Worm (Caenorhabditis elegans) whole organism, L2 larva: Measurements from ENCODE around the gene F11A5.5.

ENCODE experiments used
- C34F6.9 ChIP-seq: fragments of 150-350 bp; optimal IDR thresholded peaks from 2 replicates; lab custom pipeline; 2014; ENCODE audit warnings: missing biosample characterization, missing genetic modification characterization
- F13H6.1 ChIP-seq: sonication (generic microtip); optimal IDR thresholded peaks from 2 replicates; lab custom pipeline; 2016; ENCODE audit warnings: missing genetic modification characterization, missing compliant biosample characterization
- Y55F3AM.14 ChIP-seq: fragments of 200-800 bp; sonication (Bioruptor generic); optimal IDR thresholded peaks from 2 replicates; lab custom pipeline; 2018; ENCODE audit warnings: mild to moderate bottlenecking, missing genetic modification characterization, missing compliant biosample characterization
- ZK546.5 ChIP-seq: sonication (generic microtip); optimal IDR thresholded peaks from 2 replicates; lab custom pipeline; 2017; ENCODE audit warnings: missing biosample characterization, missing genetic modification characterization
- ama-1 ChIP-seq: fragments of 150-350 bp; optimal IDR thresholded peaks from 2 replicates; lab custom pipeline; 2018; ENCODE audit warnings: inconsistent platforms
- blmp-1 ChIP-seq: sonication (generic microtip); optimal IDR thresholded peaks from 2 replicates; lab custom pipeline; 2017; ENCODE audit warnings: missing genetic modification characterization, mild to moderate bottlenecking, missing compliant biosample characterization, antibody characterized with exemption, moderate library complexity; ENCODE audit not compliant: insufficient read depth
- ceh-16 ChIP-seq: fragments of 150-350 bp; optimal IDR thresholded peaks from 2 replicates; lab custom pipeline; 2014; ENCODE audit warnings: missing biosample characterization, missing genetic modification characterization
- ceh-82 ChIP-seq: fragments of 150-350 bp; optimal IDR thresholded peaks from 2 replicates; lab custom pipeline; 2014; ENCODE audit warnings: missing biosample characterization, missing genetic modification characterization
- crh-2 ChIP-seq: sonication (generic microtip); optimal IDR thresholded peaks from 2 replicates; lab custom pipeline; 2017; ENCODE audit warnings: missing biosample characterization, missing genetic modification characterization
- dmd-4 ChIP-seq: sonication (generic microtip); optimal IDR thresholded peaks from 2 replicates; lab custom pipeline; 2017; ENCODE audit warnings: missing biosample characterization, missing genetic modification characterization
- elt-3 ChIP-seq: sonication (generic microtip); optimal IDR thresholded peaks from 2 replicates; lab custom pipeline; 2017; ENCODE audit warnings: missing biosample characterization, missing genetic modification characterization
- fos-1 ChIP-seq: fragments of 150-350 bp; optimal IDR thresholded peaks from 2 replicates; lab custom pipeline; 2014; ENCODE audit warnings: missing biosample characterization, missing genetic modification characterization
- gmeb-1 ChIP-seq: fragments of 150-350 bp; optimal IDR thresholded peaks from 2 replicates; lab custom pipeline; 2014; ENCODE audit warnings: missing biosample characterization, missing genetic modification characterization
- lin-11 ChIP-seq: fragments of 150-350 bp; sonication (generic microtip); optimal IDR thresholded peaks from 2 replicates; lab custom pipeline; 2014; ENCODE audit warnings: missing biosample characterization, missing genetic modification characterization, inconsistent platforms, mixed read lengths
- lin-13 ChIP-seq: fragments of 150-350 bp; optimal IDR thresholded peaks from 2 replicates; lab custom pipeline; 2014; ENCODE audit warnings: missing biosample characterization, missing genetic modification reagents, missing genetic modification characterization
- lsy-2 ChIP-seq, 2 experiments: fragments of 150-350 bp in 1 of 2; sonication (generic microtip) in 1 of 2; optimal IDR thresholded peaks; 2 replicates each; lab custom pipeline; 2014 to 2017; ENCODE audit warnings: missing biosample characterization in 2 of 2, missing genetic modification characterization in 2 of 2
- mab-5 ChIP-seq: fragments of 150-350 bp; optimal IDR thresholded peaks from 2 replicates; lab custom pipeline; 2014; ENCODE audit warnings: missing biosample characterization, missing genetic modification characterization
- mbf-1 ChIP-seq: sonication (generic microtip); optimal IDR thresholded peaks from 2 replicates; lab custom pipeline; 2017; ENCODE audit warnings: missing biosample characterization, missing genetic modification characterization
- nhr-10 ChIP-seq: sonication (generic microtip); optimal IDR thresholded peaks from 2 replicates; lab custom pipeline; 2017; ENCODE audit warnings: missing biosample characterization, missing genetic modification characterization
- nhr-11 ChIP-seq: fragments of 150-350 bp; optimal IDR thresholded peaks from 2 replicates; lab custom pipeline; 2014; ENCODE audit warnings: missing biosample characterization, missing genetic modification characterization
- nhr-12 ChIP-seq: fragments of 150-350 bp; optimal IDR thresholded peaks from 2 replicates; lab custom pipeline; 2014; ENCODE audit warnings: missing biosample characterization, missing genetic modification characterization
- nhr-129 ChIP-seq: fragments of 150-350 bp; optimal IDR thresholded peaks from 2 replicates; lab custom pipeline; 2014; ENCODE audit warnings: missing biosample characterization, missing genetic modification characterization
- nhr-25 ChIP-seq: fragments of 150-350 bp; sonication (generic microtip); optimal IDR thresholded peaks from 3 replicates; lab custom pipeline; 2014; ENCODE audit warnings: missing biosample characterization, missing genetic modification characterization
- nhr-77 ChIP-seq: fragments of 150-350 bp; optimal IDR thresholded peaks from 2 replicates; lab custom pipeline; 2014; ENCODE audit warnings: missing biosample characterization, missing genetic modification characterization
- sma-3 ChIP-seq: sonication (generic microtip); optimal IDR thresholded peaks from 2 replicates; lab custom pipeline; 2016; ENCODE audit warnings: missing genetic modification reagents, missing genetic modification characterization, missing compliant biosample characterization
- sma-9 ChIP-seq, 2 experiments: fragments of 150-350 bp in 1 of 2; sonication (generic microtip) in 1 of 2; optimal IDR thresholded peaks; 2 replicates each; lab custom pipeline; 2014 to 2016; ENCODE audit warnings: missing genetic modification characterization in 2 of 2, mild to moderate bottlenecking in 1 of 2, missing biosample characterization in 1 of 2, missing compliant biosample characterization in 1 of 2, missing genetic modification reagents in 1 of 2, moderate library complexity in 1 of 2
- snpc-4 ChIP-seq: fragments of 150-350 bp; optimal IDR thresholded peaks from 2 replicates; lab custom pipeline; 2014; ENCODE audit warnings: missing biosample characterization, missing genetic modification characterization
- unc-39 ChIP-seq: fragments of 150-350 bp; optimal IDR thresholded peaks from 2 replicates; lab custom pipeline; 2014; ENCODE audit warnings: missing biosample characterization, missing genetic modification characterization
- unc-62 ChIP-seq: fragments of 150-350 bp; optimal IDR thresholded peaks from 2 replicates; lab custom pipeline; 2014; ENCODE audit warnings: missing biosample characterization, missing genetic modification reagents, missing genetic modification characterization
- zag-1 ChIP-seq: fragments of 150-350 bp; optimal IDR thresholded peaks from 2 replicates; lab custom pipeline; 2014; ENCODE audit warnings: missing biosample characterization, missing genetic modification characterization
- ztf-4 ChIP-seq: fragments of 150-350 bp; optimal IDR thresholded peaks from 2 replicates; lab custom pipeline; 2014; ENCODE audit warnings: missing biosample characterization, missing genetic modification characterization

F11A5.5 gene

ce11 chrV:16218522-16218921 lies 20.4 kb downstream of the F11A5.5 start, which contains the start of gene F11A5.15:
Gene F11A5.15, minus strand, starts transcription at chrV:16218622.
- TF ChIP-seq mbf-1 (tag; lab: Kevin White, UChicago) (no peak), ama-1 (lab: Kevin White, UChicago) (no peak), unc-62 (GFP tag; lab: Kevin White, UChicago) (no peak)

ce11 chrV:16218972-16219757 lies 21.0 kb downstream of the F11A5.5 start, which contains the start of gene glc-1:
Gene glc-1, plus strand, starts transcription at chrV:16219634.
- TF ChIP-seq lin-11 (tag; lab: Kevin White, UChicago) (no peak), ztf-4 (tag; lab: Kevin White, UChicago) (no peak), ama-1 (lab: Kevin White, UChicago) (no peak), sma-9 (GFP tag; optimal IDR thresholded peaks at IDR 0.05; lab: Kevin White, UChicago) (peak; percentile 36), sma-9 (tag; optimal IDR thresholded peaks at IDR 0.05; lab: Kevin White, UChicago) (no peak), nhr-25 (tag; lab: Kevin White, UChicago) (no peak)

ce11 chrV:16220020-16220419 lies 21.9 kb downstream of the F11A5.5 start:
- no peak for TF ChIP-seq dmd-4 (tag; lab: Kevin White, UChicago)
- TF ChIP-seq elt-3 (tag; lab: Kevin White, UChicago): no peak
- TF ChIP-seq fos-1 (tag; lab: Kevin White, UChicago): no peak
- TF ChIP-seq nhr-10 (tag; lab: Kevin White, UChicago): no peak
- TF ChIP-seq lin-13 (GFP tag; lab: Kevin White, UChicago): no peak

- TF ChIP-seq Y55F3AM.14 (GFP tag; lab: Kevin White, UChicago) (no peak), nhr-129 (tag; lab: Kevin White, UChicago) (no peak), nhr-10 (tag; lab: Kevin White, UChicago) (no peak), dmd-4 (tag; lab: Kevin White, UChicago) (no peak), ama-1 (lab: Kevin White, UChicago) (no peak)
Measured at ce11 chrV:16224027-16224426, 25.9 kb downstream of the F11A5.5 start, which contains the start of gene stdh-2. Gene stdh-2, plus strand, starts transcription at chrV:16224327.

ce11 chrV:16225524-16226116 lies 27.5 kb downstream of the F11A5.5 start:
- TF ChIP-seq unc-62 (GFP tag; lab: Kevin White, UChicago) (no peak), crh-2 (tag; lab: Kevin White, UChicago) (no peak), sma-9 (GFP tag; optimal IDR thresholded peaks at IDR 0.05; lab: Kevin White, UChicago) (peak; percentile 1), sma-9 (tag; optimal IDR thresholded peaks at IDR 0.05; lab: Kevin White, UChicago) (no peak), elt-3 (tag; lab: Kevin White, UChicago) (no peak), lsy-2 (tag; optimal IDR thresholded peaks at IDR 0.05; lab: Kevin White, UChicago) (no peak), snpc-4 (tag; lab: Kevin White, UChicago) (peak; percentile 21), unc-39 (tag; lab: Kevin White, UChicago) (no peak), ceh-16 (tag; lab: Kevin White, UChicago) (no peak), mab-5 (tag; lab: Kevin White, UChicago) (no peak)

- TF ChIP-seq dmd-4 (tag; lab: Kevin White, UChicago): no peak
- no peak for TF ChIP-seq ZK546.5 (tag; lab: Kevin White, UChicago)
- no peak for TF ChIP-seq C34F6.9 (tag; lab: Kevin White, UChicago)
- TF ChIP-seq F13H6.1 (tag; lab: Kevin White, UChicago): no peak
- no peak for TF ChIP-seq lin-11 (tag; lab: Kevin White, UChicago)
- no peak for TF ChIP-seq ama-1 (lab: Kevin White, UChicago)
- no peak for TF ChIP-seq blmp-1 (tag; lab: Kevin White, UChicago)
- no peak for TF ChIP-seq sma-3 (GFP tag; lab: Kevin White, UChicago)
- no peak for TF ChIP-seq nhr-11 (tag; lab: Kevin White, UChicago)
- TF ChIP-seq zag-1 (tag; lab: Kevin White, UChicago): no peak
- TF ChIP-seq nhr-77 (tag; lab: Kevin White, UChicago): no peak
- no peak for TF ChIP-seq unc-62 (GFP tag; lab: Kevin White, UChicago)
- no peak for TF ChIP-seq ceh-82 (tag; lab: Kevin White, UChicago)
- TF ChIP-seq gmeb-1 (tag; lab: Kevin White, UChicago): no peak
- TF ChIP-seq nhr-12 (tag; lab: Kevin White, UChicago): no peak
- no peak for TF ChIP-seq lin-13 (GFP tag; lab: Kevin White, UChicago)
Measured at ce11 chrV:16226581-16226980, 28.5 kb downstream of the F11A5.5 start, which contains the start of gene F11A5.13. Gene F11A5.13, minus strand, starts transcription at chrV:16226681.
